Worm (Caenorhabditis elegans) whole organism, young adult: ENCODE results near the gene cest-9.2.

Experiments
- B0261.1 ChIP-seq: sonication (generic microtip); optimal IDR thresholded peaks from 2 replicates; lab custom pipeline; 2016; ENCODE audit warnings: mild to moderate bottlenecking, missing genetic modification characterization, moderate library complexity, missing compliant biosample characterization
- B0336.3 ChIP-seq: fragments of 200-800 bp; sonication (Bioruptor generic); IDR thresholded peaks from 2 replicates; pipeline ENCODE4 v1.3.6; 2022; ENCODE audit warnings: missing genetic modification characterization, missing compliant biosample characterization
- D2030.7 ChIP-seq: fragments of 200-800 bp; sonication (Bioruptor generic); IDR thresholded peaks from 2 replicates; pipeline ENCODE4 v1.3.6; 2022; ENCODE audit warnings: missing genetic modification reagents, missing genetic modification characterization, missing compliant biosample characterization
- F23B12.7 ChIP-seq: sonication (generic microtip); optimal IDR thresholded peaks from 2 replicates; lab custom pipeline; 2017; ENCODE audit warnings: missing genetic modification characterization, mild to moderate bottlenecking, missing compliant biosample characterization, antibody characterized with exemption, moderate library complexity; ENCODE audit not compliant: insufficient read depth
- F55B11.4 ChIP-seq: sonication (generic microtip); optimal IDR thresholded peaks from 2 replicates; lab custom pipeline; 2016; ENCODE audit warnings: missing compliant biosample characterization, missing genetic modification characterization, borderline replicate concordance; ENCODE audit not compliant: insufficient read depth
- F57A8.1 ChIP-seq: fragments of 200-800 bp; sonication (Bioruptor generic); optimal IDR thresholded peaks from 2 replicates; lab custom pipeline; 2018; ENCODE audit warnings: mild to moderate bottlenecking, missing genetic modification characterization, moderate library complexity, missing compliant biosample characterization
- K11D2.4 ChIP-seq: fragments of 200-800 bp; sonication (Bioruptor generic); IDR thresholded peaks from 2 replicates; pipeline ENCODE4 v1.3.6; 2022; ENCODE audit warnings: missing genetic modification reagents, missing genetic modification characterization, missing compliant biosample characterization
- T26A5.8 ChIP-seq: sonication (generic microtip); optimal IDR thresholded peaks from 2 replicates; lab custom pipeline; 2016; ENCODE audit warnings: missing genetic modification characterization, missing compliant biosample characterization
- Y79H2A.3 ChIP-seq: fragments of 200-800 bp; sonication (Bioruptor generic); conservative IDR thresholded peaks from 2 replicates; pipeline ENCODE4 v1.3.6; 2022; ENCODE audit warnings: missing genetic modification reagents, missing genetic modification characterization, missing compliant biosample characterization
- akir-1 ChIP-seq: fragments of 200-800 bp; sonication (Bioruptor generic); optimal IDR thresholded peaks from 2 replicates; lab custom pipeline; 2018; ENCODE audit warnings: mild to moderate bottlenecking, missing genetic modification characterization, moderate library complexity, missing compliant biosample characterization
- aptf-3 ChIP-seq: fragments of 200-800 bp; sonication (Bioruptor generic); IDR thresholded peaks from 2 replicates; pipeline ENCODE4 v1.3.6; 2022; ENCODE audit warnings: missing genetic modification characterization, missing compliant biosample characterization
- ceh-40 ChIP-seq: fragments of 200-800 bp; sonication (Bioruptor generic); IDR thresholded peaks from 2 replicates; pipeline ENCODE4 v1.3.6; 2022; ENCODE audit warnings: missing genetic modification characterization, missing compliant biosample characterization
- ceh-58 ChIP-seq: fragments of 200-800 bp; sonication (Bioruptor generic); IDR thresholded peaks from 2 replicates; pipeline ENCODE4 v1.3.6; 2022; ENCODE audit warnings: missing genetic modification characterization, missing compliant biosample characterization
- ceh-91 ChIP-seq: fragments of 200-800 bp; sonication (Bioruptor generic); IDR thresholded peaks from 2 replicates; pipeline ENCODE4 v1.3.6; 2022; ENCODE audit warnings: missing genetic modification reagents, missing genetic modification characterization, missing compliant biosample characterization
- dpff-1 ChIP-seq: sonication (generic microtip); optimal IDR thresholded peaks from 2 replicates; lab custom pipeline; 2017; ENCODE audit warnings: mild to moderate bottlenecking, missing genetic modification characterization, missing compliant biosample characterization
- egl-18 ChIP-seq: fragments of 200-800 bp; sonication (Bioruptor generic); IDR thresholded peaks from 2 replicates; pipeline ENCODE4 v1.3.6; 2022; ENCODE audit warnings: missing genetic modification reagents, missing genetic modification characterization, missing compliant biosample characterization
- egrh-3 ChIP-seq: fragments of 200-800 bp; sonication (Bioruptor generic); IDR thresholded peaks from 2 replicates; pipeline ENCODE4 v1.3.6; 2022; ENCODE audit warnings: missing genetic modification reagents, missing genetic modification characterization, missing compliant biosample characterization
- hlh-12 ChIP-seq: sonication (generic microtip); optimal IDR thresholded peaks from 2 replicates; lab custom pipeline; 2016; ENCODE audit warnings: missing genetic modification characterization, missing compliant biosample characterization
- hlh-26 ChIP-seq: fragments of 200-800 bp; sonication (Bioruptor generic); conservative IDR thresholded peaks from 2 replicates; pipeline ENCODE4 v1.3.6; 2022; ENCODE audit warnings: missing genetic modification reagents, missing genetic modification characterization, missing compliant biosample characterization
- hmg-1.2 ChIP-seq: fragments of 200-800 bp; sonication (Bioruptor generic); IDR thresholded peaks from 2 replicates; pipeline ENCODE4 v1.3.6; 2022; ENCODE audit warnings: missing genetic modification reagents, missing genetic modification characterization, missing compliant biosample characterization
- hrde-1 ChIP-seq: sonication (generic microtip); optimal IDR thresholded peaks from 2 replicates; lab custom pipeline; 2016; ENCODE audit warnings: missing genetic modification characterization, mild to moderate bottlenecking, missing compliant biosample characterization, moderate library complexity, missing genotype, missing genetic modification reagents, borderline replicate concordance
- let-526 ChIP-seq: fragments of 200-800 bp; sonication (Bioruptor generic); IDR thresholded peaks from 2 replicates; pipeline ENCODE4 v1.3.6; 2022; ENCODE audit warnings: missing genetic modification reagents, missing genetic modification characterization, missing compliant biosample characterization
- lin-26 ChIP-seq: fragments of 200-800 bp; sonication (Bioruptor generic); IDR thresholded peaks from 2 replicates; pipeline ENCODE4 v1.3.6; 2022; ENCODE audit warnings: missing genetic modification reagents, missing genetic modification characterization, missing compliant biosample characterization
- lir-1 ChIP-seq: fragments of 200-800 bp; sonication (Bioruptor generic); conservative IDR thresholded peaks from 2 replicates; pipeline ENCODE4 v1.3.6; 2022; ENCODE audit warnings: missing genetic modification reagents, missing genetic modification characterization, missing compliant biosample characterization
- madf-3 ChIP-seq: fragments of 200-800 bp; sonication (Bioruptor generic); IDR thresholded peaks from 2 replicates; pipeline ENCODE4 v1.3.6; 2022; ENCODE audit warnings: missing genetic modification reagents, missing genetic modification characterization, missing compliant biosample characterization
- nhr-120 ChIP-seq: fragments of 200-800 bp; sonication (Bioruptor generic); IDR thresholded peaks from 2 replicates; pipeline ENCODE4 v1.3.6; 2022; ENCODE audit warnings: missing genetic modification characterization, missing compliant biosample characterization
- nhr-90 ChIP-seq: sonication (generic microtip); optimal IDR thresholded peaks from 2 replicates; lab custom pipeline; 2016; ENCODE audit warnings: missing genotype, mild to moderate bottlenecking, missing genetic modification characterization, missing compliant biosample characterization
- pha-4 ChIP-seq: fragments of 150-350 bp; sonication (generic microtip); optimal IDR thresholded peaks from 2 replicates; lab custom pipeline; 2014; ENCODE audit warnings: missing biosample characterization, missing genetic modification reagents, missing genetic modification characterization
- sdz-38 ChIP-seq: sonication (generic microtip); optimal IDR thresholded peaks from 2 replicates; lab custom pipeline; 2016; ENCODE audit warnings: missing genotype, missing genetic modification characterization, missing compliant biosample characterization
- snpc-1.1 ChIP-seq: sonication (generic microtip); optimal IDR thresholded peaks from 2 replicates; lab custom pipeline; 2017; ENCODE audit warnings: missing genetic modification characterization, mild to moderate bottlenecking, missing compliant biosample characterization, antibody characterized with exemption, moderate library complexity, missing genotype, missing genetic modification reagents; ENCODE audit not compliant: insufficient read depth
- somi-1 ChIP-seq: fragments of 200-800 bp; sonication (Bioruptor generic); optimal IDR thresholded peaks from 2 replicates; lab custom pipeline; 2018; ENCODE audit warnings: mild to moderate bottlenecking, missing genetic modification characterization, missing compliant biosample characterization
- tlf-1 ChIP-seq: fragments of 200-800 bp; sonication (Bioruptor generic); optimal IDR thresholded peaks from 2 replicates; lab custom pipeline; 2018; ENCODE audit warnings: mild to moderate bottlenecking, missing genetic modification characterization, missing compliant biosample characterization
- unc-130 ChIP-seq: sonication (generic microtip); optimal IDR thresholded peaks from 2 replicates; lab custom pipeline; 2016; ENCODE audit warnings: missing genetic modification reagents, missing genetic modification characterization, missing compliant biosample characterization
- unc-62 ChIP-seq: fragments of 150-350 bp; optimal IDR thresholded peaks from 2 replicates; lab custom pipeline; 2014; ENCODE audit warnings: missing biosample characterization, missing genetic modification reagents, missing genetic modification characterization
- zfh-2 ChIP-seq: fragments of 200-800 bp; sonication (Bioruptor generic); conservative IDR thresholded peaks from 2 replicates; pipeline ENCODE4 v1.3.6; 2022; ENCODE audit warnings: missing genetic modification reagents, missing genetic modification characterization, missing compliant biosample characterization
- ztf-22 ChIP-seq: fragments of 200-800 bp; sonication (Bioruptor generic); optimal IDR thresholded peaks from 2 replicates; lab custom pipeline; 2018; ENCODE audit warnings: mild to moderate bottlenecking, missing genetic modification characterization, moderate library complexity, missing compliant biosample characterization

cest-9.2 gene

DNA sequence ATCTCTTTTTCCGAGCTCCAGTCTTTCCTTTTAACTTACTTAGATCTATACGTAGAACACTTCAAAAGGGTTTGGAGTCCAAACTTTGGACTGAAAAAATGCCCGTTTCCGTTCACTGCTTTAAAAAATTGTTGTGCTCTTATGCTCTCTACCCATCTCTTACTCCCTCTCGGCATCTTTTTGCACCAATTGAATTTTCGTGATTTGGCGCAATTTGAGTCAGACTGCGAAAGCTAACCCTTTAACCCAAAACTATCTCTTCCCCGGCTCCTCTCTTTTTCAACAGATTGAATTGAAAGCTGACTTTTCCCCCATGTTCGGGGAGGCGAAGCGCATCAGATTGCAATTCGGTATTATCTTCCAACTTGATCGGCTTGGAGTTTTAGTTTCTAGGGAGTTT lies 30.3 kb downstream of the cest-9.2 start:
- TF ChIP-seq lir-1 (GFP tag; lab: Robert Waterston, UW), result no peak
- no peak for TF ChIP-seq F55B11.4 (tag; lab: Kevin White, UChicago)

DNA sequence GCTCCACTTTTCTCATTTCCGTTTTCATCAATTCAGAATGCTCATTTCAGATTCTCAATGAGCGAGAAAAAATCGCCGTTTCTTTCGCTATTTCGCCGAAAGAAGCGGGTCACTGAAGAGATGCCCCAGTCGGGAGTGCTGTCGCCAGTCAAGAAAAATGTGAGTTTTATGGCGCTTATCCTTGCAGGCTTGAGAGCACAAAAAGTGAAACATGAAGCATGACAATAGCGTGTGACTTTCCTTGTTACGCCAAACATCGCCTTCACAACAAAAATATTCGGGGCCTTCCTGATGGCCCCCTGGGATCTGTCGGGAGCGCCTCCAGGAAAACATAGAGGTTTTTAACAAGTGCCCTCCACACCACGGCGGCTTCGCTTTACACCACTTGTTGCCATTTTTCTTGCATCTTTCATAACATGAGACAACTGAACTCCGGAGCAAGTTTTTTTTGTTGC lies 34.7 kb downstream of the cest-9.2 start, which contains the start of gene E01G6.2:
TSS of gene E01G6.2 (plus strand) at position 51 of the 455 bp plus-strand sequence.
- TF ChIP-seq zfh-2 (peak; percentile 50), egl-18 (no peak)

DNA sequence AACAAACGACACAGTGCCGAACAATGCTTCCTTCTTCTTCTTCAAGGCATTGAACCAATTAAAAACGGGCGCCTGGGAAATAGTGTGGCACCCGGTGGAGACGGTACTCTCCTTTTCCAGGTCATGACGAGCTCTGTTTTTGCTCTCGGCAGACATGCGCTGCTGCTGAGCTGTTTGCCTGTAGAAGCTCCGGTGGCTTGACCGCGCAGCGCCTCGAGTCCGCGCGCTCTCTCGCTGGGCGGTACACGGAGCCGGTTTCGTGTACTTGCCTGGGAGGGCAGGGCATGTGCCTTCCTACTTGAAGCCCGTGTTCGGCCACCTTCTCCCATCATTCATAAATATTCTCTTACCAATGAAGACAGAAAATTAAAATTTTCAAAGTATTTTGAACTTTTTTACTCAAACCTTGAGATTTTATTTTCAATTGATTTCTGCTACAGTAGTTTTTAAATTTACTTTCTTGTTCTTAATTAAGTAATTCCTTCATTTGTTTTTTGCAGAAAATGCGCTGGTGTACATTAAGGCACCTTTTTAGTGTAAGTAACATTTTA lies 38.5 kb downstream of the cest-9.2 start, which contains the start of gene E01G6.1:
TSS of gene E01G6.1 (plus strand) at position 501 of the 551 bp plus-strand sequence.
- TF ChIP-seq zfh-2, result peak; percentile 91
- no peak for TF ChIP-seq B0336.3 (GFP tag; lab: Robert Waterston, UW)
- no peak for TF ChIP-seq D2030.7 (GFP tag; lab: Robert Waterston, UW)
- TF ChIP-seq egrh-3, result peak; percentile 62; the same call in 1 of the 2 replicates
- TF ChIP-seq F23B12.7 (tag; lab: Kevin White, UChicago), result no peak
- TF ChIP-seq let-526 (GFP tag; lab: Robert Waterston, UW), result no peak

DNA sequence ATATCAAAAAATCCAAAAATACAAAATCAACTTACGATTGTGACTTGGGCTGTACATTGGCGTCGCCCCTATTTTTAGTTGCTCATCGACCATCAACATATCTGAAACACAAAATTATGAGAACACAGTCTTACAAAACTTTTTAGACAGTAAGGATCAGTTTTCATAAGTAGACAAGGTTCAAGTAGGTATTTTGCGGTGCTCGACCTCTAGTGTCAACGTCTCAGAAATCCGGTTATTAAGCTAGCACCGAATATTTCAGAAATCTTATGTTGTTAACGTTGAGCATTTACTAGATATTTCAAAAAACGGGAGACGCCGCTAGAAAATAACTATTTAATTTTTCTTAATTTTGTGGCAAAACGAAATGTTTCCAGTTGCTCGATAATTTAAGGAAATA lies 48.9 kb downstream of the cest-9.2 start, which contains the start of gene otpl-8:
TSS of gene otpl-8 (minus strand) at position 101 of the 400 bp plus-strand sequence.
- TF ChIP-seq aptf-3 (GFP tag; lab: Robert Waterston, UW) (no peak), K11D2.4 (GFP tag; lab: Robert Waterston, UW) (no peak), T26A5.8 (tag; lab: Kevin White, UChicago) (no peak), nhr-90 (tag; lab: Kevin White, UChicago) (no peak), F57A8.1 (no peak), dpff-1 (tag; lab: Kevin White, UChicago) (no peak), ceh-58 (GFP tag; lab: Robert Waterston, UW) (no peak), hlh-12 (tag; lab: Kevin White, UChicago) (no peak), Y79H2A.3 (no peak), let-526 (GFP tag; lab: Robert Waterston, UW) (no peak), unc-130 (GFP tag; lab: Kevin White, UChicago) (no peak), madf-3 (GFP tag; lab: Robert Waterston, UW) (no peak), unc-62 (GFP tag; lab: Kevin White, UChicago) (no peak), sdz-38 (tag; lab: Kevin White, UChicago) (no peak), ztf-22 (GFP tag; lab: Kevin White, UChicago) (no peak), pha-4 (no peak), hrde-1 (tag; lab: Kevin White, UChicago) (no peak), ceh-91 (no peak), nhr-120 (GFP tag; lab: Robert Waterston, UW) (no peak)

DNA sequence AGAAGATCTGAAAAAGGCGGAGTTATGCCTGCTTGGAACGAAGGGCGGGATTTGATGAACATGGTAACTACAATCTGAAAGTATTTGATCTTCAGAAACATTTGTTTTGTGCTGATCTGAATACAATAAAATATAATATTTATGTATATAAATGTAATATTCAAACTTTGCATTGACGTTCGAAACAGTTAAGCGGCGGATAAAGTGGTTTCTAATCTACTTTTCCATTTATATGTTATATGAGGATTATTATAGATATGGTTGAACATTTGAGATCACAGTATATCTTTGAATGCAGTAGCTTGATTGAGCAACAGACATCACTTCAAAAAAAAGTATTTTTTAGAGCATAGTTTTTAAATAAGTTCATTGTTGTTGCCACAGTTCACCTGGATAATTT lies 52.0 kb downstream of the cest-9.2 start, which contains the start of gene H19J13.2:
TSS of gene H19J13.2 (minus strand) at position 101 of the 400 bp plus-strand sequence.
- TF ChIP-seq ceh-58 (GFP tag; lab: Robert Waterston, UW) (no peak), F57A8.1 (no peak), tlf-1 (GFP tag; lab: Kevin White, UChicago) (no peak), ceh-91 (no peak), lin-26 (GFP tag; lab: Robert Waterston, UW) (no peak), ceh-40 (GFP tag; lab: Robert Waterston, UW) (no peak), B0261.1 (tag; lab: Kevin White, UChicago) (no peak), somi-1 (GFP tag; lab: Kevin White, UChicago) (no peak), unc-130 (GFP tag; lab: Kevin White, UChicago) (no peak), snpc-1.1 (tag; lab: Kevin White, UChicago) (no peak), akir-1 (GFP tag; lab: Kevin White, UChicago) (no peak), hlh-26 (GFP tag; lab: Robert Waterston, UW) (no peak), hmg-1.2 (GFP tag; lab: Robert Waterston, UW) (no peak), aptf-3 (GFP tag; lab: Robert Waterston, UW) (no peak)
